Worm (Caenorhabditis elegans) whole organism, late embryonic: ENCODE measurements around the gene ceh-19.

ENCODE experiments used
- ahr-1 ChIP-seq: sonication (generic microtip); optimal IDR thresholded peaks from 2 replicates; lab custom pipeline; 2016; ENCODE audit warnings: missing genetic modification characterization, missing compliant biosample characterization
- ceh-48 ChIP-seq: sonication (generic microtip); optimal IDR thresholded peaks from 2 replicates; lab custom pipeline; 2016; ENCODE audit warnings: missing genetic modification characterization, inconsistent platforms, missing compliant biosample characterization
- elt-2 ChIP-seq: sonication (generic microtip); optimal IDR thresholded peaks from 2 replicates; lab custom pipeline; 2016; ENCODE audit warnings: missing genetic modification reagents, missing genetic modification characterization, missing compliant biosample characterization
- pax-1 ChIP-seq: fragments of 150-350 bp; optimal IDR thresholded peaks from 2 replicates; lab custom pipeline; 2014; ENCODE audit warnings: missing biosample characterization, missing genetic modification characterization
- pqm-1 ChIP-seq: sonication (generic microtip); optimal IDR thresholded peaks from 2 replicates; lab custom pipeline; 2016; ENCODE audit warnings: missing genetic modification characterization, missing compliant biosample characterization
- unc-42 ChIP-seq: sonication (generic microtip); optimal IDR thresholded peaks from 2 replicates; lab custom pipeline; 2016; ENCODE audit warnings: missing genotype, missing genetic modification characterization, missing compliant biosample characterization
- unc-86 ChIP-seq: sonication (generic microtip); optimal IDR thresholded peaks from 2 replicates; lab custom pipeline; 2016; ENCODE audit warnings: missing genetic modification characterization, missing compliant biosample characterization

- TF ChIP-seq ceh-48 (tag; lab: Kevin White, UChicago) (peak; percentile 71), unc-86 (tag; lab: Kevin White, UChicago) (no peak), elt-2 (no peak), pqm-1 (tag; lab: Kevin White, UChicago) (no peak), pax-1 (tag; lab: Kevin White, UChicago) (no peak), ahr-1 (tag; lab: Kevin White, UChicago) (no peak), unc-42 (peak; percentile 36)
Observed at ce11 chrIV:7909455-7910141, 46.2 kb downstream of the ceh-19 start.
